Fruit fly (Drosophila melanogaster): ENCODE results near the gene pasi1.
"Not testable (repeated sequence)": the region's sequence is repeated elsewhere in the genome, so short reads cannot be mapped to it uniquely, and the experiment has no call there.

The pasi1 gene

DNA sequence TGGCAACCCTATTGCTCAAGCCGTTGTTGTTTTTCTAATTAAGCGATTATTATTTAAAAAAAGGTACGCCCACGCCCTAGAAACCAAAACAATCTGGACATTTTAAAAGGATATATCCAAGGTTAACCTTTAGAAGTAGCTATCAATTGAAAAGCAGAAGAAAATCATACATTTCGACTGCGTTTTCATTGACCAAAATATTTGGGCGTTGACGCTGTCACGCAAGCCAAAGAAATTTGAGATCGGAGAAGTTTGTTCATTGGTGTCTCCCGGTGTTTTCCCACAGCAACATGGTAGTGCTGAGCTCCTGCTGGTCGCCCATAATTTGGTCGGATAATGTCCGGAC, at the start of gene pasi1:
TSS of gene pasi1 (plus strand) at position 1 of the 346 bp plus-strand sequence.
- TF ChIP-seq CG8478 (optimal IDR thresholded peaks at IDR 0.05) (no peak), CTCF (optimal IDR thresholded peaks at IDR 0.05) (no peak)

DNA sequence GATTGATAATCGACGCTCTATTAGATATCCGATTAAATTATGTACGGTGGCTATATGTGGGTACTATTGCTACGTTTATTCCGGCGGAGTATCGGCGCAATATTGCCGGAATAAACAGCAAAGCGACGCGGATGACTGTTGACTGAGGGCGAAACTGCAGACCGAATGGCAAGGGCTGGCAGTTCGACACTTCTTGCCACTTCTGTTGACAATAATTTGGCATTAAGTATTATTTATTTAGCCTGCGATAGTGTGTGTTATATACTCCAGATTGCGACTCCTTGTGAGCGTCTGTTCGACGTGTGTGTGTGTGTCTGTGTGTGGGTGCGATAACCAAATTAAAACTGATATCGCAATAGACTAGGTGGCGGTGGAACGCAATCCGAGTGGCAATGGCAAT, 36.0 kb upstream of the pasi1 start:
- no peak for TF ChIP-seq CG8478 (optimal IDR thresholded peaks at IDR 0.05)

dm6 chr3R:17759773-17760476, 35.0 kb upstream of the pasi1 start:
- no peak for TF ChIP-seq CG8478 (optimal IDR thresholded peaks at IDR 0.05)
- no peak for TF ChIP-seq CTCF (optimal IDR thresholded peaks at IDR 0.05)

DNA sequence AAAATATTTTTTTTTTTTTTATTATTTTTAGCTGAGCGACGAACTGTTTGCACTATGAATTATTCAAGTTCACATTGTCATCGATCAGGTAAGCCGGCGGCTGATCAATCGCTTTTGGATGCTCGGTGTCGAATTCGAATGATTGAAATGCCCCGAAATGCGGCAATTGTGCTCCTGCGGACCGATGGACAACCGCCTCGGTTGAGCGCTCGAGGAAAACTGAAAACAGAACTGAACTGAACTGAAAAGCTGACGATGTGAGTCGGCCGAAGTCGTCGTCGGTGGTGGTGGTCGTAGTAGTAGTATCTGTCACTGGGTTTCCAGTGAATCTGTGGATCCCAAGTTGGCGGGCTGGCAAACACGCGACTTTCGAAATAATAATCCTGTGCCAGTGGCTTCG, 32.6 kb upstream of the pasi1 start:
- TF ChIP-seq CG8478 (optimal IDR thresholded peaks at IDR 0.05) (no peak), CTCF (optimal IDR thresholded peaks at IDR 0.05) (no peak)

DNA sequence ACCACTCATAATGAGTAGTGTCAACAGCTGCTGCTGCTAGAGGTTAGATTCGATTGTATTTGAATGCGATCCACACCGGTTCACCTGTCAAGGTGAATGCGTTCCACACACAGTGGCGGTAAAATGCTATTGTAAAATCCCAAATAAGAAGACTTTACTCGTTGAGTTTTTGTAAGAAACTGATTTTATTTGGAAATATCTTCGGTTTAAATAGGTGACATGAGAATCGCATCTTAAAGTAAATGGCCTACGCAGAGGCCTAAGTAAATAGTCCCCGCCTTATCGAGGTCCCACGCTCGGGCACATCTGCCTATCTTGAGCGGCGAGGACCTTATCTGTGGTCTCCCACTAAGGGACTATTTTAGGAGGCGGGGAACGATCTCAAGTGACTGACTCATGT, 31.8 kb upstream of the pasi1 start, which contains the start of gene TyrR:
TSS of gene TyrR (minus strand) at position 101 of the 400 bp plus-strand sequence.
- TF ChIP-seq CG8478, CTCF (optimal IDR thresholded peaks at IDR 0.05): not testable (repeated sequence)

dm6 chr3R:17773893-17774292, 21.0 kb upstream of the pasi1 start:
- TF ChIP-seq CTCF (optimal IDR thresholded peaks at IDR 0.05) (no peak), CG8478 (optimal IDR thresholded peaks at IDR 0.05) (no peak)

- no peak for TF ChIP-seq CG8478 (optimal IDR thresholded peaks at IDR 0.05)
- no peak for TF ChIP-seq CTCF (optimal IDR thresholded peaks at IDR 0.05)
These were observed 20.3 kb upstream of the pasi1 start for dm6 chr3R:17774538-17774937.

DNA sequence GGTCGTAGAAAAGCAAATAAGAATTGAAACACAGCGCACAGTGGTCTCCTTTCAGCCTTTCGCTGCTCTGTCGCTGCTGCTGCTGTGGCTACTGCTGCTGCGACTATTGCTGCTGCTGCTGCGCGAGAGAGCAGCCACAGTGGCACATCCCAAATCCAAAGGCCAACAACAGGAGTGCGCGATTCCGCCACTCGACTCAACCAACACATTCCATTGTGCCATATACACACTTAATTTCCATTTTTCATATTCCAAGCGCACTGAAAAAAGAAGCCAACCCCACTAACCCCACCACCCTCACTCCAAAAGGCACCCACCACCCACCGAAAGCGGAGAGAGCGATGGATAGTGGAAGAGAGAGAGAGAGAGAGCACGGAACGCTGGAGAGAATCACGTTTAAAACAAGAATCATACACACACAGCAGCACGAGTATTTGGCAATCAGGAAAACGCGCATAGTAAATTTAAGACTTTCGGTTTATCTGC, 18.7 kb upstream of the pasi1 start:
- TF ChIP-seq CTCF (optimal IDR thresholded peaks at IDR 0.05) (no peak), CG8478 (optimal IDR thresholded peaks at IDR 0.05) (no peak)

DNA sequence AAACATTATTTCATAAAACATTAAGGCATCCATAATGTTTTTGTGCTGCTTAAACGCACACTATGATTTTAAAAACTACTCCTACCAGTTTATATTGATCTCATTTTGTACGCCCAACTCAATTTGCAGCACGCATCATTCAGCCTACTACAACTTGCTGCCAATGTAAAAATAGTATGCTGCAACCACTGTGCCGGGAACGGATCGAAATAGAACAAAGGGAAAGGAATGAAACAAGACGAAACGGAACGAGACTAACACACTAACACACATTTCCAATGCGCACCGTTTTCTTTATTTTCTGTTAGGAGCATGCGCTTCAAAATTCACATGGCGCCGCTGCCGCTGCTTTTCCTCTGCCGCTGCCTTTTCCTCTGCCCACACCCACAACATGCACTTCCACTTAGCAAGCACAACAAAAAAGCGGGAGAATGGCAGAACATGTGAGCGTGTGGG, 17.9 kb upstream of the pasi1 start:
- TF ChIP-seq CTCF (optimal IDR thresholded peaks at IDR 0.05) (no peak), CG8478 (optimal IDR thresholded peaks at IDR 0.05) (no peak)

dm6 chr3R:17781371-17781770, 13.5 kb upstream of the pasi1 start:
- TF ChIP-seq CTCF (optimal IDR thresholded peaks at IDR 0.05) (no peak), CG8478 (optimal IDR thresholded peaks at IDR 0.05) (no peak)

DNA sequence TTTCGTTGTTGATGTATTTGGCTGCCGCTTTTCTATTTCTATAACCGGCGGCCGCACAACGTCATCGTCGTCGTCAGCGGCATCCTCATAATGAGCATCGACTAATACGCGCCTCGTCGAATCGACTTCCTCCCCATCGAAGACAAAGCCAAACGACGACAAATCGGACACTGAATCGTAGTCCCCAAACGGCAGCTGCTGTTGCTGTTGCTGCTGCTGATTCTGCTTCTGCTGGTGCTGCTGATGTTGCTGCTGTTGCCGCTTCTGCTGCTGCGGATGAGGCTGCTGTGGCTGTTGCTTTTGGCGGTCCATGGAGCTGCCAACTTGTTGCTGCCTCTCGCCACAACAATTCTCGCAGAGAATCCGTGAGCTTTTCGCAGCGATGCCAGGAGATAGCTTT, 11.7 kb upstream of the pasi1 start:
- no peak for TF ChIP-seq CTCF (optimal IDR thresholded peaks at IDR 0.05)
- no peak for TF ChIP-seq CG8478 (optimal IDR thresholded peaks at IDR 0.05)

dm6 chr3R:17784189-17784588, 10.7 kb upstream of the pasi1 start:
- no peak for TF ChIP-seq CG8478 (optimal IDR thresholded peaks at IDR 0.05)
- TF ChIP-seq CTCF (optimal IDR thresholded peaks at IDR 0.05), result no peak

DNA sequence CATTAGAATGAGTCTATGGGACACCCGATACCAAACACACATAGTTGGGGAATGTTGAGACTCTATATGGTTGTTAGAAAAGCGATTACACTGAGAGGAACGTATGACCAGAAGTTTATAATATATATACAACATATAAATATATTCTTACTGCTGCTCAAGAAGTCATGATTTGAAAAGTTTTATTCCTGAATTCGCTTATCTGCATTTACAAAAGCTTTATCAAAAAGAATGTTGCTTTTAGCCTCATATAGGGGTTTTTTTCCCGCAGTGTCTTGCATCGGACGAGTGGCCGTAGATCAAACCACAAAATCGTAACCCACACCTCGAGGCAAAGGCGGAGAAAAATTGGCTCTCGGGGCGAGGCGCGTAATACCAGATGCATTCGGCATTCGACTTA, 7.1 kb upstream of the pasi1 start:
- TF ChIP-seq CG8478 (optimal IDR thresholded peaks at IDR 0.05), result no peak
- TF ChIP-seq CTCF (optimal IDR thresholded peaks at IDR 0.05), result no peak

DNA sequence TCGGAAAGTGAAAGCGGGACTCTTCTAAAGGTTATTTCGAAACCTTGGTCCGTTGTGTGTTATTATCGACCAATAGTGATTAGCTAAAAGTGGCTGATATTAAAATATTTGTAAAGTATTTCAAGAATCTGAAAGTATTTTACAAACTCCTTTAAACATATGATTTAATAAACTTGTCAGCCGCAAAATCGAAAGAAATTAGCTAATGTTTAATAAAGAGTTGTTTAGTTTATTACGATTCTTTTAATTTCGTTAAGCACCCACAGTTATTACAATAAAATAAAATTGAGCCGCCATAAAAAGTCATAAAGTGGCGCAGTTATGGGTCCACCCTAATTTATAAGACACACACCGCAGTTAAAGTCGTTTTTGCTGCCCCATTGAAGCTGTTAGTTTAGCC, 4.9 kb upstream of the pasi1 start:
- TF ChIP-seq CTCF (optimal IDR thresholded peaks at IDR 0.05) (no peak), CG8478 (optimal IDR thresholded peaks at IDR 0.05) (no peak)

DNA sequence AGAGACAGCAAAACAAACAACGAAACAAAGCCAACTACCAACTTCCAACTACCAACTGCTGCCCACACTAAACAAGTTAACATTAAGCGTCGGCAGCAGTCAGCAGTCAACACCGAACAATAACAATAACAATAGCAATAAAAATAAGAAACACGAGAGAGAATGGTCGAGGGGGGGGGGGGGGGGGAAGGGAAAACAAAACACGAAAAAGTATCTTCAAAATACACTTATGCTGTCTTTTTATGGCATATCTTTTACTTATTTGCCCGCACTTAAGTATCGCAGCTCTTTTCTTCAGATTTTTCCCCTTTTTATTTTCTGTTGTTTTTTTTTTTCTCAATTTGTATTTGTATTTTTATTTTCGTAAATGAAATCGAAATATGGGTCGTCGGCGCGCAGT, 1.6 kb upstream of the pasi1 start:
- TF ChIP-seq CTCF (optimal IDR thresholded peaks at IDR 0.05), result no peak
- no peak for TF ChIP-seq CG8478 (optimal IDR thresholded peaks at IDR 0.05)

DNA sequence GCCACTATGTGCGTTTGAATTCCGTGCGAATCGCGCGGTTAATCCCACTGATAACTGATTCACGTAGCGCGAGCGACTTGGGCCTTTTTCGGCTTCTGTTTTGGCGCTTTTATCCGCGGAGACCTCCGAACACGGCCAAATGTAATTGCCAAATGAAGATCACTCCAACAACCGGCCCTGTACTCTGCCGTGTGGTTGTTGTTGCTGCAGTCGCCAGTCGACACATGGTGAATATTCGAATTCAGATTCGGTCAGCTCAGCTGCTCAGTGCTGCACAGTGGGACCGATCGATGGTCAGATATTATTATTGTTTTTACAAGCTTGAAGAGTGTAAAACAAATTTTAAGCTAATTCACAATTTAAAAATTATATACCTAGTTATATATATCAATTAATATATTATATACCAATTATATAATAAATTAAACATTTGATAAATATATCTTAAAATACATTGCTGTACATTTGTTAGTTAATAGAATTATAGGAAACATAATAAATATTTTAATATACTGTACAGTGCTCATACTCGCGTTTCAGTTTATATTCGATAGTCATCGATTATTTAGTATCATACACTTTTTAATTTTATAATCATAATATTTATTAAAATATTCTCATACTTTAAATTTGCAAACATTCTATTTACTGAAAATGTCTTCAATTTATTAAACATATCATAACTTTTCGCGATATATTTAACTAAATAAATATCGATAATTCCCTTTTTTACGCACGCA, 370 bp upstream of the pasi1 start, which contains the start of gene CG43102:
TSS of gene CG43102 (minus strand) at position 156 of the 740 bp plus-strand sequence.
- TF ChIP-seq CG8478 (optimal IDR thresholded peaks at IDR 0.05), result no peak
- no peak for TF ChIP-seq CTCF (optimal IDR thresholded peaks at IDR 0.05)
